Fruit fly (Drosophila melanogaster) whole organism, embryonic: ENCODE measurements around the gene asf1.

ENCODE experiments used
- ATbp ChIP-seq: fragments of 200-800 bp; sonication (Bioruptor generic); optimal IDR thresholded peaks from 2 replicates; lab custom pipeline; 2017; ENCODE audit warnings: missing biosample characterization, mild to moderate bottlenecking, missing genetic modification characterization, missing genetic modification reagents
- Atf3 ChIP-seq: fragments of 200-800 bp; sonication (Bioruptor generic); optimal IDR thresholded peaks from 3 replicates; lab custom pipeline; 2016; ENCODE audit warnings: missing biosample characterization, missing genetic modification characterization
- Atf6 ChIP-seq: fragments of 200-800 bp; sonication (Bioruptor generic); IDR thresholded peaks from 2 replicates; pipeline ENCODE4 v1.3.6; 2022; ENCODE audit warnings: missing biosample characterization, missing genetic modification characterization
- Blimp-1 ChIP-seq: fragments of 200-800 bp; sonication (Bioruptor generic); optimal IDR thresholded peaks from 3 replicates; lab custom pipeline; 2018; ENCODE audit warnings: missing biosample characterization, missing genetic modification characterization, mild to moderate bottlenecking, moderate library complexity, missing genetic modification reagents
- BtbVII ChIP-seq: fragments of 200-800 bp; sonication (Bioruptor generic); optimal IDR thresholded peaks from 3 replicates; lab custom pipeline; 2017; ENCODE audit warnings: missing biosample characterization, mild to moderate bottlenecking, missing genetic modification characterization
- CG11247 ChIP-seq: fragments of 200-800 bp; sonication (Bioruptor generic); IDR thresholded peaks from 2 replicates; pipeline ENCODE4 v1.3.6; 2022; ENCODE audit warnings: missing biosample characterization, missing genetic modification characterization
- CG11560 ChIP-seq: fragments of 200-800 bp; sonication (Bioruptor generic); IDR thresholded peaks from 3 replicates; pipeline ENCODE4 v1.3.6; 2022; ENCODE audit warnings: missing biosample characterization, missing genetic modification characterization
- CG11723 ChIP-seq: fragments of 200-800 bp; sonication (Bioruptor generic); optimal IDR thresholded peaks from 2 replicates; lab custom pipeline; 2017; ENCODE audit warnings: missing biosample characterization, mild to moderate bottlenecking, missing genetic modification characterization
- CG1233 ChIP-seq: fragments of 200-800 bp; sonication (Bioruptor generic); optimal IDR thresholded peaks from 4 replicates; lab custom pipeline; 2018; ENCODE audit warnings: missing biosample characterization, mild to moderate bottlenecking, missing genetic modification characterization
- CG13424 ChIP-seq: fragments of 200-800 bp; sonication (Bioruptor generic); optimal IDR thresholded peaks from 2 replicates; lab custom pipeline; 2019; ENCODE audit warnings: missing biosample characterization, mild to moderate bottlenecking, missing genetic modification characterization, moderate library complexity
- CG14965 ChIP-seq: fragments of 200-800 bp; sonication (Bioruptor generic); optimal IDR thresholded peaks from 2 replicates; lab custom pipeline; 2016; ENCODE audit warnings: missing biosample characterization, missing genetic modification characterization, borderline replicate concordance
- CG15269 ChIP-seq: fragments of 200-800 bp; sonication (Bioruptor generic); optimal IDR thresholded peaks from 2 replicates; lab custom pipeline; 2018; ENCODE audit warnings: missing biosample characterization, mild to moderate bottlenecking, missing genetic modification characterization, moderate library complexity
- CG15601 ChIP-seq: fragments of 200-800 bp; sonication (Bioruptor generic); optimal IDR thresholded peaks from 3 replicates; lab custom pipeline; 2019; ENCODE audit warnings: missing biosample characterization, mild to moderate bottlenecking, missing genetic modification characterization, moderate library complexity
- CG17829 ChIP-seq: fragments of 200-800 bp; optimal IDR thresholded peaks from 2 replicates; lab custom pipeline; 2019; ENCODE audit warnings: missing biosample characterization, mild to moderate bottlenecking, missing genetic modification characterization, moderate library complexity
- CG2712 ChIP-seq: fragments of 200-800 bp; optimal IDR thresholded peaks from 3 replicates; lab custom pipeline; 2019; ENCODE audit warnings: missing biosample characterization, mild to moderate bottlenecking, missing genetic modification characterization, moderate library complexity
- CG30403 ChIP-seq: fragments of 200-800 bp; sonication (Bioruptor generic); optimal IDR thresholded peaks from 3 replicates; lab custom pipeline; 2016; ENCODE audit warnings: missing biosample characterization, missing genetic modification characterization
- CG34376 ChIP-seq: fragments of 200-800 bp; sonication (Bioruptor generic); optimal IDR thresholded peaks from 2 replicates; lab custom pipeline; 2018; ENCODE audit warnings: missing biosample characterization, mild to moderate bottlenecking, missing genetic modification characterization
- CG4730 ChIP-seq: fragments of 200-800 bp; sonication (Bioruptor generic); IDR thresholded peaks from 2 replicates; pipeline ENCODE4 v1.3.6; 2022; ENCODE audit warnings: missing biosample characterization, missing genetic modification characterization
- CG6683 ChIP-seq: fragments of 200-800 bp; sonication (Bioruptor generic); optimal IDR thresholded peaks from 2 replicates; lab custom pipeline; 2017; ENCODE audit warnings: missing biosample characterization, mild to moderate bottlenecking, missing genetic modification characterization, missing genetic modification reagents
- CG6791 ChIP-seq: fragments of 200-800 bp; sonication (Bioruptor generic); IDR thresholded peaks from 3 replicates; pipeline ENCODE4 v1.3.6; 2022; ENCODE audit warnings: missing biosample characterization, missing genetic modification characterization; ENCODE audit not compliant: partially characterized antibody
- CG7928 ChIP-seq: fragments of 200-800 bp; sonication (Bioruptor generic); optimal IDR thresholded peaks from 2 replicates; lab custom pipeline; 2017; ENCODE audit warnings: missing biosample characterization, mild to moderate bottlenecking, missing genetic modification characterization
- CG8290 ChIP-seq, 3 experiments: fragments of 200-800 bp; sonication (Bioruptor generic); optimal IDR thresholded peaks; 2 replicates each; lab custom pipeline; 2016 to 2019; ENCODE audit warnings: missing biosample characterization in 3 of 3, missing genetic modification characterization in 3 of 3, mild to moderate bottlenecking in 2 of 3, moderate library complexity in 1 of 3
- CG8765 ChIP-seq: fragments of 200-800 bp; sonication (Bioruptor generic); IDR thresholded peaks from 2 replicates; pipeline ENCODE4 v1.3.6; 2022; ENCODE audit warnings: missing biosample characterization, missing genetic modification characterization
- CoRest ChIP-seq: fragments of 200-800 bp; sonication (Bioruptor generic); optimal IDR thresholded peaks from 3 replicates; lab custom pipeline; 2018; ENCODE audit warnings: missing biosample characterization, mild to moderate bottlenecking, missing genetic modification characterization, moderate library complexity
- E2f2 ChIP-seq: fragments of 200-800 bp; sonication (Bioruptor generic); IDR thresholded peaks from 2 replicates; pipeline ENCODE4 v1.3.6; 2022; ENCODE audit warnings: missing biosample characterization, missing genetic modification characterization
- ERR ChIP-seq: fragments of 200-800 bp; sonication (Bioruptor generic); optimal IDR thresholded peaks from 2 replicates; lab custom pipeline; 2016; ENCODE audit warnings: missing biosample characterization, missing genetic modification characterization
- HHEX ChIP-seq: fragments of 200-800 bp; sonication (Bioruptor generic); optimal IDR thresholded peaks from 3 replicates; lab custom pipeline; 2017; ENCODE audit warnings: missing biosample characterization, mild to moderate bottlenecking, missing genetic modification characterization, missing genetic modification reagents
- HLH54F ChIP-seq: fragments of 200-800 bp; sonication (Bioruptor generic); optimal IDR thresholded peaks from 3 replicates; lab custom pipeline; 2016; ENCODE audit warnings: missing biosample characterization, missing genetic modification characterization
- HLHmδ ChIP-seq: fragments of 200-800 bp; sonication (Bioruptor generic); optimal IDR thresholded peaks from 2 replicates; lab custom pipeline; 2018; ENCODE audit warnings: missing biosample characterization, mild to moderate bottlenecking, missing genetic modification characterization, moderate library complexity
- NK7.1 ChIP-seq: fragments of 200-800 bp; sonication (Bioruptor generic); optimal IDR thresholded peaks from 3 replicates; lab custom pipeline; 2016; ENCODE audit warnings: missing biosample characterization, missing genetic modification characterization
- Sry-β ChIP-seq: fragments of 200-800 bp; sonication (Bioruptor generic); optimal IDR thresholded peaks from 2 replicates; lab custom pipeline; 2018; ENCODE audit warnings: missing biosample characterization, mild to moderate bottlenecking, missing genetic modification characterization, moderate library complexity
- Vsx1 ChIP-seq: fragments of 200-800 bp; sonication (Bioruptor generic); optimal IDR thresholded peaks from 2 replicates; lab custom pipeline; 2017; ENCODE audit warnings: missing biosample characterization, mild to moderate bottlenecking, missing genetic modification characterization, missing genetic modification reagents
- gcm ChIP-seq: fragments of 200-800 bp; sonication (Bioruptor generic); optimal IDR thresholded peaks from 2 replicates; lab custom pipeline; 2019; ENCODE audit warnings: missing biosample characterization, mild to moderate bottlenecking, missing genetic modification characterization, moderate library complexity
- grn ChIP-seq: fragments of 200-800 bp; sonication (Bioruptor generic); optimal IDR thresholded peaks from 3 replicates; lab custom pipeline; 2017; ENCODE audit warnings: missing biosample characterization, missing genetic modification characterization
- ham ChIP-seq: fragments of 200-800 bp; sonication (Bioruptor generic); IDR thresholded peaks from 2 replicates; pipeline ENCODE4 v1.3.6; 2022; ENCODE audit warnings: missing biosample characterization, missing genetic modification characterization
- insv ChIP-seq, 2 experiments: fragments of 200-800 bp; sonication (Bioruptor generic); optimal IDR thresholded peaks; 3 replicates each; lab custom pipeline; 2016 to 2018; ENCODE audit warnings: missing biosample characterization in 2 of 2, missing genetic modification characterization in 2 of 2
- klu ChIP-seq: fragments of 200-800 bp; sonication (Bioruptor generic); IDR thresholded peaks from 2 replicates; pipeline ENCODE4 v1.3.6; 2022; ENCODE audit warnings: missing biosample characterization, missing genetic modification characterization
- nau ChIP-seq: fragments of 200-800 bp; sonication (Bioruptor generic); optimal IDR thresholded peaks from 3 replicates; lab custom pipeline; 2017; ENCODE audit warnings: missing biosample characterization, mild to moderate bottlenecking, missing genetic modification characterization, missing genetic modification reagents
- onecut ChIP-seq: fragments of 200-800 bp; sonication (Bioruptor generic); IDR thresholded peaks from 2 replicates; pipeline ENCODE4 v1.3.6; 2022; ENCODE audit warnings: missing biosample characterization, missing genetic modification characterization
- p53 ChIP-seq: fragments of 200-800 bp; sonication (Bioruptor generic); optimal IDR thresholded peaks from 2 replicates; lab custom pipeline; 2016; ENCODE audit warnings: missing biosample characterization, missing genetic modification characterization
- pfk ChIP-seq: fragments of 200-800 bp; sonication (Bioruptor generic); optimal IDR thresholded peaks from 2 replicates; lab custom pipeline; 2018; ENCODE audit warnings: missing biosample characterization, mild to moderate bottlenecking, missing genetic modification characterization, moderate library complexity
- prd ChIP-seq, 3 experiments: fragments of >200 bp in 2 of 3; fragments of 200-800 bp in 1 of 3; sonication (Bioruptor generic) in 1 of 3; optimal IDR thresholded peaks in 2 of 3; IDR thresholded peaks in 1 of 3; 2 replicates in 2 of 3; 3 replicates in 1 of 3; pipeline versions ENCODE4 v1.3.6 to Lab custom; 2017 to 2022; ENCODE audit warnings: missing biosample characterization in 1 of 3, missing genetic modification characterization in 1 of 3
- psq ChIP-seq: fragments of 200-800 bp; sonication (Bioruptor generic); optimal IDR thresholded peaks from 2 replicates; lab custom pipeline; 2017; ENCODE audit warnings: missing biosample characterization, missing genetic modification characterization
- rib ChIP-seq: fragments of 200-800 bp; sonication (Bioruptor generic); IDR thresholded peaks from 2 replicates; pipeline ENCODE4 v1.3.6; 2022; ENCODE audit warnings: missing biosample characterization, missing genetic modification characterization
- scrt ChIP-seq: fragments of 200-800 bp; sonication (Bioruptor generic); optimal IDR thresholded peaks from 2 replicates; lab custom pipeline; 2018; ENCODE audit warnings: missing biosample characterization, mild to moderate bottlenecking, missing genetic modification characterization, moderate library complexity
- sisA ChIP-seq: fragments of 200-800 bp; sonication (Bioruptor generic); IDR thresholded peaks from 2 replicates; pipeline ENCODE4 v1.3.6; 2022; ENCODE audit warnings: missing biosample characterization, missing genetic modification characterization
- sug ChIP-seq: fragments of 200-800 bp; optimal IDR thresholded peaks from 2 replicates; lab custom pipeline; 2019; ENCODE audit warnings: missing biosample characterization, mild to moderate bottlenecking, missing genetic modification characterization, moderate library complexity
- usp ChIP-seq: fragments of >200 bp; optimal IDR thresholded peaks from 2 replicates; lab custom pipeline; 2017; ENCODE audit warnings: missing biosample characterization, missing genetic modification characterization

The asf1 gene

DNA sequence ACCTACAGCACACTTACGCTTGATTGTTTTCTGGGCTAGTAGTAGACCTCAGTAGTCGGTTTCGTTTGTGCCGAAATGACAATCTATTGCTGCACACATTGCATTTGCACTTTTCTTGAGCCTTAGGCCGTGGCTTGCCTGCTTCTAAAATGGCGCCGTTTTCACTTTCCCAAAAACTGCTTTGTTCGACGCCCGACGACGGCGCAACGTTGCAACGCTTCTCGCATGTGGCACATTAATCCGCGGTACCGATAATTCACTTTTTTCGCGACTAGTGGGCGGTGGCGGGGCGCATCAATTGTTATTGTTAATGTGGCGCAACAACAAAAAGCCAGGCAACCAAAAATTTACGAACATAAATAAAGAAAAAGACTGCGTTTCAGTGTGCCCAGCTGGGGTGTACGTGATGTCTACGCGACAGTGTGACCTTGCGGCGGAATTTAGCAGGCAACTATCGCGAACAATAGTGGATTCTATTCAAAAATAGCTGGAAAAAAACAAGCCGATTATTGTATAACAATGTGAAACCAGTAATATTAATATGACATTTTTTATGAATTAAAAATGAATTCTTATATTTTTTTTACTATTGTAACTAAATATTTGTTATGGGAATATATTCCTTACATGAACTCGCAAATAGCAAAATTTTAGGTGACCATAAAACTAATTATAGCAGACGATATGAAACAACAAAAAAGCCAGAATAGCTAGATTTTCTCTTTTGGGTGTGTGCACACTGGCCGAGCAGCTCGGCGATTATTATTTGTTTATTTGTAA, 20.1 kb upstream of the asf1 start, which contains the start of the genes ash1 and Taf6 (continued):
- TF ChIP-seq CG6683 (GFP tag; lab: Kevin White, UChicago) (no peak), gcm (GFP tag; lab: Kevin White, UChicago) (no peak), NK7.1 (no peak), E2f2 (GFP tag; lab: Robert Waterston, UW) (peak; percentile 12; the same call in 1 of the 2 replicates), CG1233 (GFP tag; lab: Kevin White, UChicago) (no peak), CG11247 (GFP tag; lab: Robert Waterston, UW) (no peak), Atf6 (GFP tag; lab: Robert Waterston, UW) (no peak), grn (GFP tag; lab: Kevin White, UChicago) (no peak), CG15601 (peak; percentile 59), Sry-β (GFP tag; lab: Kevin White, UChicago) (peak; percentile 86), usp (GFP tag; lab: Kevin White, UChicago) (no peak), sisA (GFP tag; lab: Robert Waterston, UW) (no peak), CoRest (peak; percentile 48), ERR (GFP tag; lab: Kevin White, UChicago) (no peak), onecut (GFP tag; lab: Robert Waterston, UW) (no peak), sug (tag; lab: Kevin White, UChicago) (no peak), Blimp-1 (peak; percentile 81), nau (GFP tag; lab: Kevin White, UChicago) (no peak), CG7928 (no peak), CG2712 (tag; lab: Kevin White, UChicago) (peak; percentile 27), BtbVII (GFP tag; lab: Kevin White, UChicago) (no peak), ATbp (GFP tag; lab: Kevin White, UChicago) (no peak), p53 (GFP tag; lab: Kevin White, UChicago) (no peak), CG13424 (peak; percentile 16), CG11560 (no peak), scrt (GFP tag; lab: Kevin White, UChicago) (no peak), CG30403 (peak; percentile 30), Vsx1 (GFP tag; lab: Kevin White, UChicago) (no peak), CG11723 (GFP tag; lab: Kevin White, UChicago) (no peak), rib (GFP tag; lab: Robert Waterston, UW) (no peak), CG15269 (tag; lab: Kevin White, UChicago) (no peak), CG34376 (GFP tag; lab: Kevin White, UChicago) (no peak), HLH54F (GFP tag; lab: Kevin White, UChicago) (no peak), HLHmδ (no peak), CG17829 (peak; percentile 54), CG8765 (GFP tag; lab: Robert Waterston, UW) (no peak), HHEX (no peak), Atf3 (GFP tag; lab: Kevin White, UChicago) (no peak), pfk (no peak), CG14965 (GFP tag; lab: Kevin White, UChicago) (no peak), CG6791 (GFP tag; lab: Robert Waterston, UW) (peak; percentile 67), CG8290 (GFP tag; optimal IDR thresholded peaks at IDR 0.05; lab: Kevin White, UChicago) (no peak), CG8290 (tag; optimal IDR thresholded peaks at IDR 0.05; lab: Kevin White, UChicago) (no peak), CG4730 (no peak), ham (GFP tag; lab: Robert Waterston, UW) (no peak), prd (optimal IDR thresholded peaks at IDR 0.05; lab: Kevin White, UChicago) (no peak), prd (GFP tag; IDR thresholded peaks at IDR 0.05; lab: Robert Waterston, UW) (no peak; the same call in 2 of the 3 replicates), psq (no peak), insv (GFP tag; optimal IDR thresholded peaks at IDR 0.05; lab: Kevin White, UChicago) (no peak), klu (GFP tag; lab: Robert Waterston, UW) (no peak)
